Worm (Caenorhabditis elegans) whole organism, L2 larva: ENCODE measurements around the gene srsx-24.

ENCODE experiments used
- C34F6.9 ChIP-seq: fragments of 150-350 bp; optimal IDR thresholded peaks from 2 replicates; lab custom pipeline; 2014; ENCODE audit warnings: missing biosample characterization, missing genetic modification characterization
- R02D3.7 ChIP-seq: fragments of 150-350 bp; optimal IDR thresholded peaks from 2 replicates; lab custom pipeline; 2014; ENCODE audit warnings: missing biosample characterization, missing genetic modification characterization
- ZK546.5 ChIP-seq: sonication (generic microtip); optimal IDR thresholded peaks from 2 replicates; lab custom pipeline; 2017; ENCODE audit warnings: missing biosample characterization, missing genetic modification characterization
- aly-2 ChIP-seq: fragments of 150-350 bp; optimal IDR thresholded peaks from 2 replicates; lab custom pipeline; 2014; ENCODE audit warnings: missing biosample characterization, missing genetic modification characterization
- ama-1 ChIP-seq: fragments of 150-350 bp; optimal IDR thresholded peaks from 2 replicates; lab custom pipeline; 2018; ENCODE audit warnings: inconsistent platforms
- blmp-1 ChIP-seq: sonication (generic microtip); optimal IDR thresholded peaks from 2 replicates; lab custom pipeline; 2017; ENCODE audit warnings: missing genetic modification characterization, mild to moderate bottlenecking, missing compliant biosample characterization, antibody characterized with exemption, moderate library complexity; ENCODE audit not compliant: insufficient read depth
- crh-2 ChIP-seq: sonication (generic microtip); optimal IDR thresholded peaks from 2 replicates; lab custom pipeline; 2017; ENCODE audit warnings: missing biosample characterization, missing genetic modification characterization
- dmd-4 ChIP-seq: sonication (generic microtip); optimal IDR thresholded peaks from 2 replicates; lab custom pipeline; 2017; ENCODE audit warnings: missing biosample characterization, missing genetic modification characterization
- egl-27 ChIP-seq: sonication (generic microtip); optimal IDR thresholded peaks from 3 replicates; lab custom pipeline; 2017; ENCODE audit warnings: missing biosample characterization, missing genetic modification reagents, missing genetic modification characterization
- elt-3 ChIP-seq: sonication (generic microtip); optimal IDR thresholded peaks from 2 replicates; lab custom pipeline; 2017; ENCODE audit warnings: missing biosample characterization, missing genetic modification characterization
- gmeb-1 ChIP-seq: fragments of 150-350 bp; optimal IDR thresholded peaks from 2 replicates; lab custom pipeline; 2014; ENCODE audit warnings: missing biosample characterization, missing genetic modification characterization
- lin-11 ChIP-seq: fragments of 150-350 bp; sonication (generic microtip); optimal IDR thresholded peaks from 2 replicates; lab custom pipeline; 2014; ENCODE audit warnings: missing biosample characterization, missing genetic modification characterization, inconsistent platforms, mixed read lengths
- lin-13 ChIP-seq: fragments of 150-350 bp; optimal IDR thresholded peaks from 2 replicates; lab custom pipeline; 2014; ENCODE audit warnings: missing biosample characterization, missing genetic modification reagents, missing genetic modification characterization
- mab-5 ChIP-seq: fragments of 150-350 bp; optimal IDR thresholded peaks from 2 replicates; lab custom pipeline; 2014; ENCODE audit warnings: missing biosample characterization, missing genetic modification characterization
- mbf-1 ChIP-seq: sonication (generic microtip); optimal IDR thresholded peaks from 2 replicates; lab custom pipeline; 2017; ENCODE audit warnings: missing biosample characterization, missing genetic modification characterization
- mdl-1 ChIP-seq, 2 experiments: fragments of 150-350 bp in 1 of 2; sonication (generic microtip) in 1 of 2; optimal IDR thresholded peaks; 2 replicates each; lab custom pipeline; 2017; ENCODE audit warnings: missing biosample characterization in 2 of 2, missing genetic modification characterization in 2 of 2
- nhr-11 ChIP-seq: fragments of 150-350 bp; optimal IDR thresholded peaks from 2 replicates; lab custom pipeline; 2014; ENCODE audit warnings: missing biosample characterization, missing genetic modification characterization
- nhr-12 ChIP-seq: fragments of 150-350 bp; optimal IDR thresholded peaks from 2 replicates; lab custom pipeline; 2014; ENCODE audit warnings: missing biosample characterization, missing genetic modification characterization
- nhr-129 ChIP-seq: fragments of 150-350 bp; optimal IDR thresholded peaks from 2 replicates; lab custom pipeline; 2014; ENCODE audit warnings: missing biosample characterization, missing genetic modification characterization
- nhr-21 ChIP-seq: fragments of 150-350 bp; optimal IDR thresholded peaks from 2 replicates; lab custom pipeline; 2014; ENCODE audit warnings: missing biosample characterization, missing genetic modification characterization
- nhr-23 ChIP-seq: fragments of 150-350 bp; optimal IDR thresholded peaks from 2 replicates; lab custom pipeline; 2014; ENCODE audit warnings: missing biosample characterization, missing genetic modification reagents, missing genetic modification characterization
- nhr-25 ChIP-seq: fragments of 150-350 bp; sonication (generic microtip); optimal IDR thresholded peaks from 3 replicates; lab custom pipeline; 2014; ENCODE audit warnings: missing biosample characterization, missing genetic modification characterization
- nhr-6 ChIP-seq: fragments of 150-350 bp; optimal IDR thresholded peaks from 2 replicates; lab custom pipeline; 2014; ENCODE audit warnings: missing biosample characterization, missing genetic modification characterization
- peb-1 ChIP-seq: fragments of 150-350 bp; optimal IDR thresholded peaks from 2 replicates; lab custom pipeline; 2014; ENCODE audit warnings: missing biosample characterization, missing genetic modification characterization
- sem-4 ChIP-seq: fragments of 150-350 bp; optimal IDR thresholded peaks from 2 replicates; lab custom pipeline; 2014; ENCODE audit warnings: missing biosample characterization, missing genetic modification reagents, missing genetic modification characterization
- skn-1 ChIP-seq: sonication (generic microtip); optimal IDR thresholded peaks from 2 replicates; lab custom pipeline; 2017; ENCODE audit warnings: missing biosample characterization, missing genetic modification characterization
- sma-3 ChIP-seq: sonication (generic microtip); optimal IDR thresholded peaks from 2 replicates; lab custom pipeline; 2016; ENCODE audit warnings: missing genetic modification reagents, missing genetic modification characterization, missing compliant biosample characterization
- sma-9 ChIP-seq, 2 experiments: fragments of 150-350 bp in 1 of 2; sonication (generic microtip) in 1 of 2; optimal IDR thresholded peaks; 2 replicates each; lab custom pipeline; 2014 to 2016; ENCODE audit warnings: missing genetic modification characterization in 2 of 2, mild to moderate bottlenecking in 1 of 2, missing biosample characterization in 1 of 2, missing compliant biosample characterization in 1 of 2, missing genetic modification reagents in 1 of 2, moderate library complexity in 1 of 2
- unc-39 ChIP-seq: fragments of 150-350 bp; optimal IDR thresholded peaks from 2 replicates; lab custom pipeline; 2014; ENCODE audit warnings: missing biosample characterization, missing genetic modification characterization
- ztf-1 ChIP-seq: fragments of 200-800 bp; sonication (Bioruptor generic); conservative IDR thresholded peaks from 2 replicates; pipeline ENCODE4 v1.3.6; 2022; ENCODE audit warnings: missing genetic modification characterization, missing compliant biosample characterization
- ztf-11 ChIP-seq: sonication (generic microtip); optimal IDR thresholded peaks from 2 replicates; lab custom pipeline; 2017; ENCODE audit warnings: missing biosample characterization, missing genetic modification characterization

The srsx-24 gene

DNA sequence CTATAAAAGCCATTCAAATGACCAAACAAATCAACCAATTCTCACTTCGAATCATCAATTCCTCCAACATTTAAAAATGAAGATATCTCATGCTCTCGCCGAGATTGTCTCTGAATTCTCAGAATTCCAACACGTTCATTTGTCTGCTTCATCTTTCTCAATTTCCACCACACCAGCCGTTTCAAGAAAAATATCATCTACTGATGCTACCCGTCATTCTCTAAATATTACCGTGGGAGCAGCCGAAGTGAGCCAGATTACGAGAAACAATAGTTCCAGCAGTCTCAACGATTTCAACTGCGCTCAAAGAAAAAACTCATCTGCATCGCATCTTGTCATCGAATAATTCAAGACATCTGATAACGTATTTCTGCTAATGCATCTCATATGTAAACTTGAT, 35.6 kb upstream of the srsx-24 start, which contains the start of gene F18E3.12:
Gene F18E3.12 (plus strand): TSS at position 77 of the 400 bp plus-strand sequence.
- TF ChIP-seq blmp-1 (tag; lab: Kevin White, UChicago) (no peak), sma-9 (GFP tag; optimal IDR thresholded peaks at IDR 0.05; lab: Kevin White, UChicago) (no peak), sma-9 (tag; optimal IDR thresholded peaks at IDR 0.05; lab: Kevin White, UChicago) (no peak), ama-1 (peak; percentile 77)

DNA sequence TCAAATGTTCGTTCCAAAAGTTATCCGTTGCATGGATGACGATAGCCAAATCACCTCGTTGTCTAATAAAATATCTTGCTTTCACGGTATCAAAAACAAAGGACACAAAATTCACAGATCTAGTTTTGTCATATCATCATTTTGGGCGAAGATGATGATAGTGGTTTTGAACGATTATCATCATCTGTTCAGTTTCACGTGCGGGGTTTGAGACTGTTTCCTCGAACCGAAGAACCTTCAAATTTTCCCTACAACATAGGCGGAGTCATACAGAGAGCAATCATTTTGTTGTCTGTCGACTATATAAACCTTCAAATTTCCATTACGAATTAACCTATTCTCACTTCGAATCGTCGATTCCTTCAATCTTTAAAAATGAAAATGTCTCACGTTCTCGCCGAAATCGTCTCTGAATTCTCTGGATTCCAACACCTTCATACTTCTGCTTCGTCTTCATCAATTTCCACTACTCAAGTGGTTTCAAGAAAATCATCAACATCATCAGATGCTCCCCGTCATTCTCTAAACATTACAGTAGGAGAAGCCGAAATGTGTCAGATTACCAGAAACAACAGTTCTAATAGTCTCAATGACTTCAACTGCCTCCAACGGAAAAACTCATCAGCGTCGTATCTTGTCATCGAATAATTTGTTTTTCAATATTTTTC, 34.0 kb upstream of the srsx-24 start, which contains the start of gene F18E3.11:
Gene F18E3.11 (plus strand): TSS at position 376 of the 668 bp plus-strand sequence.
- TF ChIP-seq ama-1 (peak; percentile 89), elt-3 (no peak), ztf-1 (GFP tag; lab: Robert Waterston, UW) (no peak), nhr-21 (peak; percentile 80), blmp-1 (tag; lab: Kevin White, UChicago) (peak; percentile 78), nhr-129 (tag; lab: Kevin White, UChicago) (peak; percentile 84), sma-3 (peak; percentile 49), lin-13 (no peak), lin-11 (tag; lab: Kevin White, UChicago) (no peak), peb-1 (tag; lab: Kevin White, UChicago) (no peak), nhr-6 (peak; percentile 6), nhr-25 (tag; lab: Kevin White, UChicago) (peak; percentile 85), sma-9 (GFP tag; optimal IDR thresholded peaks at IDR 0.05; lab: Kevin White, UChicago) (peak; percentile 84), sma-9 (tag; optimal IDR thresholded peaks at IDR 0.05; lab: Kevin White, UChicago) (no peak), crh-2 (tag; lab: Kevin White, UChicago) (peak; percentile 9)
- TF ChIP-seq, all 48 proteins: peak for 9

DNA sequence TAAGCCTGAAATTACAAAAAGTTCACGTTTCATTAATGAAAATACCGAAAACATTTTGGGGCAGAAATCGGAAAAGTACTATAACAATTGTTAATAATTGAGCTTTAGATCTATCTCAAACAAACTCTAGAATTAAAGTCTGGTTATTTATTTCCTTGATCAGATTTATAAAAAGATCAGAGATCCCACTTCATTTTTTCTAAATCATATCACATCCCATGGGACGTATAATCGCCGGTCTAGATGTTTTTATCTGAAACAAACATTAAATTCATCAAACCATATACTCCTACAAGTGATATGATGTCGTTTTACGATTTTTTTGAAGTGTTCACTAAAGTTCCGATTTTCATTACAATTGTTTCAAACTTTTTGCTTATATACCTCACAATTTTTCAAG, 32.4 kb upstream of the srsx-24 start, which contains the start of gene str-41:
Gene str-41 (plus strand): TSS at position 301 of the 400 bp plus-strand sequence.
- TF ChIP-seq dmd-4 (tag; lab: Kevin White, UChicago) (no peak), mbf-1 (tag; lab: Kevin White, UChicago) (no peak), nhr-21 (no peak), ZK546.5 (tag; lab: Kevin White, UChicago) (no peak), ztf-11 (no peak), mab-5 (tag; lab: Kevin White, UChicago) (no peak), sma-9 (GFP tag; optimal IDR thresholded peaks at IDR 0.05; lab: Kevin White, UChicago) (no peak), sma-9 (tag; optimal IDR thresholded peaks at IDR 0.05; lab: Kevin White, UChicago) (no peak), lin-11 (tag; lab: Kevin White, UChicago) (no peak), sem-4 (tag; lab: Kevin White, UChicago) (no peak), elt-3 (no peak), C34F6.9 (tag; lab: Kevin White, UChicago) (no peak), gmeb-1 (no peak), unc-39 (tag; lab: Kevin White, UChicago) (no peak), mdl-1 (tag; optimal IDR thresholded peaks at IDR 0.05; lab: Kevin White, UChicago) (no peak), nhr-12 (no peak), nhr-6 (no peak), ama-1 (no peak)
- TF ChIP-seq, all 48 proteins: peak for 0

- TF ChIP-seq blmp-1 (tag; lab: Kevin White, UChicago) (no peak), nhr-129 (tag; lab: Kevin White, UChicago) (no peak), aly-2 (no peak), nhr-23 (tag; lab: Kevin White, UChicago) (no peak), elt-3 (no peak), nhr-25 (tag; lab: Kevin White, UChicago) (no peak), egl-27 (tag; lab: Kevin White, UChicago) (no peak), nhr-6 (no peak), sem-4 (tag; lab: Kevin White, UChicago) (no peak), gmeb-1 (no peak), mdl-1 (tag; optimal IDR thresholded peaks at IDR 0.05; lab: Kevin White, UChicago) (no peak), nhr-11 (tag; lab: Kevin White, UChicago) (no peak), unc-39 (tag; lab: Kevin White, UChicago) (no peak), skn-1 (tag; lab: Kevin White, UChicago) (no peak), R02D3.7 (no peak), sma-3 (no peak)
These were observed 30.3 kb upstream of the srsx-24 start, which contains the start of gene R13D7.2 for ce11 chrV:7409599-7409998. R13D7.2 (plus strand) TSS chrV:7409899.

- TF ChIP-seq sma-9 (GFP tag; optimal IDR thresholded peaks at IDR 0.05; lab: Kevin White, UChicago) = no peak
- no peak for TF ChIP-seq sma-9 (tag; optimal IDR thresholded peaks at IDR 0.05; lab: Kevin White, UChicago)
- no peak for TF ChIP-seq nhr-12
These were observed 29.2 kb upstream of the srsx-24 start, which contains the start of gene srt-6 for ce11 chrV:7408520-7408919. srt-6 (minus strand) TSS chrV:7408814.
